Fruit fly (Drosophila melanogaster) whole organism, pupa: ENCODE data around the gene mop.
A peak's percentile ranks its signal among the peaks of the same experiment; 100 is the strongest.

Source experiments
- CG10348 ChIP-seq: fragments of 200-800 bp; sonication (Bioruptor generic); IDR thresholded peaks from 2 replicates; pipeline ENCODE4 v1.3.6; 2022; ENCODE audit warnings: missing biosample characterization, missing genetic modification characterization
- CG12605 ChIP-seq: fragments of 200-800 bp; sonication (Bioruptor generic); IDR thresholded peaks from 2 replicates; pipeline ENCODE4 v1.3.6; 2022; ENCODE audit warnings: missing biosample characterization, missing genetic modification characterization
- CG13204 ChIP-seq: fragments of 200-800 bp; sonication (Bioruptor generic); optimal IDR thresholded peaks from 2 replicates; lab custom pipeline; 2018; ENCODE audit warnings: missing biosample characterization, mild to moderate bottlenecking, missing genetic modification characterization, moderate library complexity
- CG14655 ChIP-seq: fragments of 200-800 bp; sonication (Bioruptor generic); optimal IDR thresholded peaks from 3 replicates; lab custom pipeline; 2017; ENCODE audit warnings: mild to moderate bottlenecking, missing biosample characterization, missing genetic modification reagents, missing genetic modification characterization
- CG15710 ChIP-seq: fragments of 200-800 bp; sonication (Bioruptor generic); optimal IDR thresholded peaks from 2 replicates; lab custom pipeline; 2018; ENCODE audit warnings: missing biosample characterization, mild to moderate bottlenecking, missing genetic modification characterization, moderate library complexity
- CG17806 ChIP-seq: fragments of 200-800 bp; sonication (Bioruptor generic); optimal IDR thresholded peaks from 2 replicates; lab custom pipeline; 2018; ENCODE audit warnings: missing biosample characterization, mild to moderate bottlenecking, missing genetic modification characterization, moderate library complexity
- CG32121 ChIP-seq: fragments of 200-800 bp; sonication (Bioruptor generic); IDR thresholded peaks from 2 replicates; pipeline ENCODE4 v1.3.6; 2022; ENCODE audit warnings: missing biosample characterization, missing genetic modification characterization
- CG34367 ChIP-seq: fragments of 200-800 bp; sonication (Bioruptor generic); optimal IDR thresholded peaks from 2 replicates; lab custom pipeline; 2018; ENCODE audit warnings: missing biosample characterization, mild to moderate bottlenecking, missing genetic modification characterization
- CG4496 ChIP-seq: fragments of 200-800 bp; sonication (Bioruptor generic); IDR thresholded peaks from 3 replicates; pipeline ENCODE4 v1.3.6; 2022; ENCODE audit warnings: missing biosample characterization, missing genetic modification characterization
- CG8159 ChIP-seq: fragments of 200-800 bp; sonication (Bioruptor generic); optimal IDR thresholded peaks from 3 replicates; lab custom pipeline; 2018; ENCODE audit warnings: missing biosample characterization, mild to moderate bottlenecking, missing genetic modification characterization, moderate library complexity
- CG8301 ChIP-seq: fragments of 200-800 bp; sonication (Bioruptor generic); optimal IDR thresholded peaks from 2 replicates; lab custom pipeline; 2018; ENCODE audit warnings: missing biosample characterization, mild to moderate bottlenecking, missing genetic modification characterization
- CG9948 ChIP-seq: fragments of 200-800 bp; sonication (Bioruptor generic); optimal IDR thresholded peaks from 2 replicates; lab custom pipeline; 2018; ENCODE audit warnings: missing biosample characterization, mild to moderate bottlenecking, missing genetic modification characterization, moderate library complexity
- D1 ChIP-seq: fragments of 200-800 bp; sonication (Bioruptor generic); optimal IDR thresholded peaks from 2 replicates; lab custom pipeline; 2018; ENCODE audit warnings: missing biosample characterization, mild to moderate bottlenecking, missing genetic modification characterization, moderate library complexity
- EcR ChIP-seq: fragments of 200-800 bp; sonication (Bioruptor generic); optimal IDR thresholded peaks from 3 replicates; lab custom pipeline; 2019; ENCODE audit warnings: missing biosample characterization, missing genetic modification characterization, mild to moderate bottlenecking, moderate library complexity, missing genetic modification reagents
- Ets98B ChIP-seq: fragments of 200-800 bp; sonication (Bioruptor generic); IDR thresholded peaks from 2 replicates; pipeline ENCODE4 v1.3.6; 2022; ENCODE audit warnings: missing biosample characterization, missing genetic modification characterization
- Pif1A ChIP-seq: fragments of 200-800 bp; sonication (Bioruptor generic); optimal IDR thresholded peaks from 3 replicates; lab custom pipeline; 2016; ENCODE audit warnings: missing biosample characterization, missing genetic modification characterization
- Pif1B ChIP-seq: fragments of 200-800 bp; sonication (Bioruptor generic); optimal IDR thresholded peaks from 3 replicates; lab custom pipeline; 2016; ENCODE audit warnings: missing biosample characterization, missing genetic modification characterization
- Snoo ChIP-seq: fragments of 200-800 bp; sonication (Bioruptor generic); optimal IDR thresholded peaks from 3 replicates; lab custom pipeline; 2017; ENCODE audit warnings: missing biosample characterization, mild to moderate bottlenecking, missing genetic modification characterization, inconsistent platforms
- fd96Ca ChIP-seq: fragments of 200-800 bp; sonication (Bioruptor generic); IDR thresholded peaks from 3 replicates; pipeline ENCODE4 v1.3.6; 2022; ENCODE audit warnings: missing biosample characterization, missing genetic modification characterization
- gl ChIP-seq: fragments of 200-800 bp; sonication (Bioruptor generic); optimal IDR thresholded peaks from 2 replicates; lab custom pipeline; 2018; ENCODE audit warnings: missing biosample characterization, mild to moderate bottlenecking, missing genetic modification characterization
- rn ChIP-seq: fragments of 200-800 bp; sonication (Bioruptor generic); IDR thresholded peaks from 2 replicates; pipeline ENCODE4 v1.3.6; 2022; ENCODE audit warnings: missing biosample characterization, missing genetic modification characterization

Gene mop

DNA sequence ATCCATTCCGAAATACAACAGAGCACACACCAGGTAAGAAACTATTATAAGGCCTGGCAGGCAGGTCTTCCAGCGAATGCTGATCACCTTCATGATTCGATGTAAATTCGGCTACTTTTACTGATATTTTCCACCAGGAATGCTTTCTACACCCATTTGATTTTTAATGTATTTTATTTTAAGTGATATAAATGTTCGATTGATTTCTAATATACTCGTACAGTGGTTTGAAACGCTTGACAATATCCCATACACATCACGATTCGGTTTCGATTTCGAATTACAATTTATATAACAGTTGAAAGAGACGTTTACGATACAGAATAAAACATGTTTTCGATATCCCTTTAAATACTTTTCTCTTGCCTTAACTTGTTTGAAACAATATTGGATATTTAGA is 6.7 kb downstream of the mop start, which contains the start of gene Mgat4b:
Gene Mgat4b (minus strand): TSS at position 101 of the 400 bp plus-strand sequence.
- TF ChIP-seq Ets98B (GFP tag; lab: Robert Waterston, UW) (no peak), CG12605 (GFP tag; lab: Robert Waterston, UW) (no peak), CG14655 (GFP tag; lab: Kevin White, UChicago) (no peak), gl (tag; lab: Kevin White, UChicago) (no peak), Pif1B (no peak), CG17806 (no peak)

DNA sequence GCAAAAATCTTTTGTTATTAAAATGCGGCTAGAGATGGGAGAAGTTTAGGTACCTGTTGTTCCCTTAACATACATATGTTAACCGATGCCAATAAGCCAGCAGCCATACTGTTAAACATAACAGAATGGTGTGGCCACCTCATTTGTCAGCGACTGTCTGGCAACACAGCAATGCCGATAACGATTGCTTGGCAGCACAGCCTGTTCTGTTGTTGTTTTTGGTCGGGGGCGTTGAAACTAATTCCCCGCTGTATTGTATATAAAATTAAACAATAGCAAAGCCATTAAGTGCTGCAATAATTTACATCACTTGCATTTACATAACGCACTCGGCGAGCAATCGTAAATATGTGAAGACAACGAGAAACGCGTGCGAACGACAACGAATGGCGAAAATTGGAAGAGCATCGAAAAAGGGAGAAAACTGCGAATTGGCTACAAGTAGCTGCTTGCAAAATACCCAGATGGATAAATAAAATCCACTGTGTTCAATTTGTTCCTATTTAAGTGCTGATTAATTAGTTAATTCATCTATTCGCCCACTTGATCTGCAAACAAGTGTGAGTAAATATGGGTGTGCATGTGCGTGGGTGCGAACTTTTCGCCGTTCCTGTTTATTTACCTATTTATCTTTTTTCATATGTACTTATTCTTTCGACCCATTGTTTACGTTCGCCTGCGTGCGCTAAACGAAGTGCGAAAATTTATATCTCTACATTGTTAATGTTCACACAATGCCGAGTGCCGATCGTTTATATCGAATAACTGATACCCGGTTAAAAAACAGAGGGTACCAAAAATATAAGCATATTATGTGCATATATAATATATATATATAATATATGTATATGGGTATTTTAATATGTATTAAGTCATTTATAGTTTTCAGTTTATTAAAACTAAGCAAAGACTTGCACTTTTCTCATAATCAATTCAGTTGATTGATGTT is 13.8 kb downstream of the mop start, which contains the start of the genes Tsen34 and Mgat4a:
Gene Tsen34 (minus strand): TSS at position 8 of the 949 bp plus-strand sequence.
Gene Mgat4a (plus strand): TSS at position 192 of the 949 bp plus-strand sequence.
- TF ChIP-seq D1 (tag; lab: Kevin White, UChicago) = no peak
- TF ChIP-seq EcR = peak; percentile 74
- TF ChIP-seq CG10348 = no peak
- no peak for TF ChIP-seq CG14655 (GFP tag; lab: Kevin White, UChicago)
- TF ChIP-seq CG17806 = peak; percentile 5
- TF ChIP-seq fd96Ca (GFP tag; lab: Robert Waterston, UW) = no peak
- TF ChIP-seq gl (tag; lab: Kevin White, UChicago) = peak; percentile 38
- no peak for TF ChIP-seq Pif1A (GFP tag; lab: Kevin White, UChicago)
- TF ChIP-seq CG8159 (tag; lab: Kevin White, UChicago) = no peak
- TF ChIP-seq rn (GFP tag; lab: Robert Waterston, UW) = no peak
- 0 out of 2 replicates have a peak, but pooled peaks have one; percentile 43 for TF ChIP-seq CG12605 (GFP tag; lab: Robert Waterston, UW)
- TF ChIP-seq Ets98B (GFP tag; lab: Robert Waterston, UW) = peak; percentile 26
- TF ChIP-seq CG34367 = no peak
- no peak for TF ChIP-seq CG15710
- TF ChIP-seq Pif1B = no peak
- no peak for TF ChIP-seq CG32121
- no peak for TF ChIP-seq CG13204
- TF ChIP-seq CG4496 = no peak
- no peak for TF ChIP-seq CG9948 (tag; lab: Kevin White, UChicago)
- TF ChIP-seq Snoo (tag; lab: Kevin White, UChicago) = no peak
- no peak for TF ChIP-seq CG8301

- TF ChIP-seq CG8301 (no peak), EcR (no peak), gl (tag; lab: Kevin White, UChicago) (no peak), CG34367 (no peak), CG9948 (tag; lab: Kevin White, UChicago) (no peak), D1 (tag; lab: Kevin White, UChicago) (no peak), Pif1A (GFP tag; lab: Kevin White, UChicago) (no peak), Ets98B (GFP tag; lab: Robert Waterston, UW) (no peak), Pif1B (no peak), CG17806 (no peak)
Measured at dm6 chr3L:14760949-14761348, 15.0 kb downstream of the mop start, which contains the start of gene Trl. Gene Trl (minus strand): TSS chr3L:14761049.

- TF ChIP-seq CG14655 (GFP tag; lab: Kevin White, UChicago) = no peak
- 0 out of 2 replicates have a peak, but pooled peaks have one; percentile 47 for TF ChIP-seq CG12605 (GFP tag; lab: Robert Waterston, UW)
- no peak for TF ChIP-seq CG10348
- peak; percentile 60 for TF ChIP-seq Ets98B (GFP tag; lab: Robert Waterston, UW)
- no peak for TF ChIP-seq EcR
- TF ChIP-seq CG17806 = peak; percentile 5
- TF ChIP-seq CG15710 = peak; percentile 6
- no peak; the same call in 1 of the 3 replicates for TF ChIP-seq fd96Ca (GFP tag; lab: Robert Waterston, UW)
- peak; percentile 57 for TF ChIP-seq CG32121
- no peak for TF ChIP-seq Pif1B
- no peak for TF ChIP-seq CG34367
- TF ChIP-seq CG4496 = peak; percentile 77; the same call in 1 of the 3 replicates
- TF ChIP-seq CG8159 (tag; lab: Kevin White, UChicago) = peak; percentile 27
- TF ChIP-seq CG9948 (tag; lab: Kevin White, UChicago) = peak; percentile 20
- TF ChIP-seq D1 (tag; lab: Kevin White, UChicago) = no peak
- no peak for TF ChIP-seq gl (tag; lab: Kevin White, UChicago)
- TF ChIP-seq CG8301 = peak; percentile 69
- no peak for TF ChIP-seq rn (GFP tag; lab: Robert Waterston, UW)
- peak; percentile 24 for TF ChIP-seq Pif1A (GFP tag; lab: Kevin White, UChicago)
- TF ChIP-seq Snoo (tag; lab: Kevin White, UChicago) = peak; percentile 7
- peak; percentile 78 for TF ChIP-seq CG13204
Measured at dm6 chr3L:14759984-14760626, 15.8 kb downstream of the mop start.

- TF ChIP-seq fd96Ca (GFP tag; lab: Robert Waterston, UW) = peak; percentile 99
- TF ChIP-seq CG14655 (GFP tag; lab: Kevin White, UChicago) = peak; percentile 100
- TF ChIP-seq CG8159 (tag; lab: Kevin White, UChicago) = peak; percentile 100
- TF ChIP-seq CG32121 = peak; percentile 100
- peak; percentile 99 for TF ChIP-seq Pif1B
- peak; percentile 100 for TF ChIP-seq CG15710
- peak; percentile 100 for TF ChIP-seq CG8301
- peak; percentile 52 for TF ChIP-seq EcR
- TF ChIP-seq CG13204 = peak; percentile 99
- peak; percentile 100 for TF ChIP-seq CG34367
- TF ChIP-seq CG9948 (tag; lab: Kevin White, UChicago) = peak; percentile 100
- peak; percentile 100 for TF ChIP-seq Ets98B (GFP tag; lab: Robert Waterston, UW)
- peak; percentile 100 for TF ChIP-seq CG4496
- TF ChIP-seq gl (tag; lab: Kevin White, UChicago) = peak; percentile 98
- TF ChIP-seq CG12605 (GFP tag; lab: Robert Waterston, UW) = peak; percentile 99
- peak; percentile 100 for TF ChIP-seq CG17806
- TF ChIP-seq rn (GFP tag; lab: Robert Waterston, UW) = peak; percentile 99
- peak; percentile 99 for TF ChIP-seq Pif1A (GFP tag; lab: Kevin White, UChicago)
- peak; percentile 100 for TF ChIP-seq Snoo (tag; lab: Kevin White, UChicago)
- TF ChIP-seq D1 (tag; lab: Kevin White, UChicago) = peak; percentile 99
- TF ChIP-seq CG10348 = peak; percentile 100
Measured at dm6 chr3L:14759097-14759795, 16.7 kb downstream of the mop start.
